Worm (Caenorhabditis elegans): Measurements from ENCODE around the gene srab-14.

DNA sequence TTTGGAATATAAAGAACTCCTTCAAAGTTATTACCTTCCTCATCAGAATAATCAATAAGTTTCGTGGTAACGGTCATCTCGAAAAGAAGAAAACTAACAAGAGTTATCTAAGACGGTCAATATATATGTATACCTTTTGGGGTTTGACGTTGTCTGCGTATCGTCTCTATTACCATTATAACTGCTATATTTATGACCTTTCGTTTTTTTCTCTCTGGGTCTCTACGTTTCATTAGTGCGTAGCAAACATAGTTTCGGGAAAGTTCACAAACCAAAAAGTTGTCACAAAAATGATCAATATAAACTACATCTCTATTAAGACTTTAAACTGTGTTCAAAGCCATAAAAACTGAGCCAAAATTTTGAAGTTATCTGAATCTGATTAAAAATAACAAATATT is 42.1 kb downstream of the srab-14 start, which contains the start of gene D1022.4:
- TF ChIP-seq tbx-2 (tag; optimal IDR thresholded peaks at IDR 0.05) (no peak), ceh-19 (GFP tag; optimal IDR thresholded peaks at IDR 0.05) (no peak), hlh-30 (tag; optimal IDR thresholded peaks at IDR 0.05; ENCODE audit: insufficient read depth) (no peak), dve-1 (tag; optimal IDR thresholded peaks at IDR 0.05) (no peak), ceh-6 (GFP tag; optimal IDR thresholded peaks at IDR 0.05) (no peak), K09A11.1 (tag; optimal IDR thresholded peaks at IDR 0.05; ENCODE audit: insufficient read depth) (no peak), nfya-1 (tag; optimal IDR thresholded peaks at IDR 0.05) (no peak), pqm-1 (tag; optimal IDR thresholded peaks at IDR 0.05) (no peak), unc-86 (tag; optimal IDR thresholded peaks at IDR 0.05) (no peak), ceh-34 (tag; optimal IDR thresholded peaks at IDR 0.05) (no peak)

Measured in whole organism, late embryonic.